Fruit fly (Drosophila melanogaster) whole organism: ENCODE data around the gene CG9855.

Source experiments
- CG8478 ChIP-seq: fragments of >200 bp; optimal IDR thresholded peaks from 2 replicates; lab custom pipeline; 2018; ENCODE audit warnings: inconsistent platforms
- Dll ChIP-seq: fragments of >200 bp; optimal IDR thresholded peaks from 2 replicates; lab custom pipeline; 2017
- EcR ChIP-seq, 2 experiments: fragments of >200 bp; optimal IDR thresholded peaks; 2 replicates each; lab custom pipeline; 2017; ENCODE audit warnings: missing biosample characterization in 2 of 2, missing genetic modification characterization in 2 of 2, missing genetic modification reagents in 2 of 2
- pan ChIP-seq: fragments of >200 bp; optimal IDR thresholded peaks from 2 replicates; lab custom pipeline; 2017
- psq ChIP-seq: fragments of >200 bp; optimal IDR thresholded peaks from 2 replicates; lab custom pipeline; 2017
- usp ChIP-seq: fragments of >200 bp; optimal IDR thresholded peaks from 2 replicates; lab custom pipeline; 2017; ENCODE audit warnings: missing biosample characterization, missing genetic modification characterization, mixed read lengths

DNA sequence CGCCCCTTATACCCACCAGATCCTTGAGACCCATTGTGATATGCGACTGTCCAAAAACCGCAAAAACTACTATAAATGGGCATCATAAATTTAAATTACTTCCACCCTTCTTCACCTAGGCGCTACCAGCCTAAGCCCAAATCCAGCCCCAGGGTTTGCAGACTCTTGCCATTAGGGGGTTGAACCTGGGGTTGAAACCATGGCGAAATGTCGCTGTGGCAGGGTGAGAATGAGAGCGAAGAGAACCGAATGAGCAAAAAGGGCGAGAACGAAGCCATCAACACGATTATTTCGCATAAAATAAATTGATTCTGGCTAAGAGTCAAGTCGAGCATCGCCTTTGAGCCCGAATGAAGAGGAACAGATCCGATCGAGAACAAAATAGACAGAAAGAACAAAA is 44.1 kb downstream of the CG9855 start:
- TF ChIP-seq pan: no peak
- no peak for TF ChIP-seq psq (lab: Kevin White, UChicago)
- no peak for TF ChIP-seq EcR (GFP tag; optimal IDR thresholded peaks at IDR 0.05; lab: Kevin White, UChicago)
- TF ChIP-seq usp (GFP tag; lab: Kevin White, UChicago): no peak
- no peak for TF ChIP-seq CG8478 (lab: Kevin White, UChicago)
- TF ChIP-seq Dll (lab: Kevin White, UChicago): no peak
